Worm (Caenorhabditis elegans): ENCODE results near the gene Y39A3CL.3.

The Y39A3CL.3 gene

ce11 chrIII:1824264-1824922 lies 46.8 kb downstream of the Y39A3CL.3 start, which contains the start of the genes pvf-1 and Y39A3CL.7 (continued):
- peak; percentile 77 for TF ChIP-seq M03D4.4 (tag; optimal IDR thresholded peaks at IDR 0.05)
- TF ChIP-seq elt-3 (tag; optimal IDR thresholded peaks at IDR 0.05) = no peak
- TF ChIP-seq sem-2 (GFP tag; optimal IDR thresholded peaks at IDR 0.05) = peak; percentile 57
- peak; percentile 81 for TF ChIP-seq ceh-83 (GFP tag; optimal IDR thresholded peaks at IDR 0.05)
